Worm (Caenorhabditis elegans): ENCODE results near the gene Y44A6D.1.

The Y44A6D.1 gene

DNA sequence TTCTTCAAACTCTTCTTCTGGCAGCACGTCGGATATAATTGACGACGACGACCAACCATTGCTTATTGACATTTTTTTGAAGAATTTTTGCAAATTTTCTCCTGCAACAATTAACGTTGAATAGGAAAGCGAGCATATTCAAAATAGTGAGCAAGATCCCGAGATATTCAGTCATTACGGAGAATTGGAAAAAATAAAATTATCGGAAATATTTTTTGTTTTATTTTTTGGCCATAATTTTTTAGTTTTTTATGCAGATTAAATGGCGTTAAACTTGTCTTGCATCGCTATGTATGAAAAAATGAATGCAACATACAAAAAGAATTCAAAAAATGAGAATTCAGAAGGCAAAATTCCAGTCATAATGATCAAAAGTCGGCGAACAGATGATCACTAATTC is 19.8 kb downstream of the Y44A6D.1 start, which contains the start of gene elp-1:
Gene elp-1 (minus strand): TSS at position 101 of the 400 bp plus-strand sequence.
- TF ChIP-seq M03D4.4 (tag; optimal IDR thresholded peaks at IDR 0.05), result no peak
- TF ChIP-seq ceh-83 (GFP tag; optimal IDR thresholded peaks at IDR 0.05), result no peak
- TF ChIP-seq bed-3 (GFP tag; optimal IDR thresholded peaks at IDR 0.05), result no peak
- no peak for TF ChIP-seq hlh-1 (tag; optimal IDR thresholded peaks at IDR 0.05)
- no peak for TF ChIP-seq nhr-237 (tag; optimal IDR thresholded peaks at IDR 0.05)
- no peak for TF ChIP-seq tbx-8 (GFP tag; optimal IDR thresholded peaks at IDR 0.05)
- TF ChIP-seq lsy-2 (tag; optimal IDR thresholded peaks at IDR 0.05), result no peak
- TF ChIP-seq ceh-39 (tag; optimal IDR thresholded peaks at IDR 0.05), result no peak
- no peak for TF ChIP-seq mep-1 (tag; optimal IDR thresholded peaks at IDR 0.05)
- no peak for TF ChIP-seq nhr-12 (tag; optimal IDR thresholded peaks at IDR 0.05)
- TF ChIP-seq nhr-76 (tag; optimal IDR thresholded peaks at IDR 0.05), result no peak
- TF ChIP-seq snpc-4 (tag; optimal IDR thresholded peaks at IDR 0.05), result no peak
- TF ChIP-seq elt-3 (tag; optimal IDR thresholded peaks at IDR 0.05), result no peak

- TF ChIP-seq nhr-2 (tag; optimal IDR thresholded peaks at IDR 0.05) (no peak), lin-32 (GFP tag; optimal IDR thresholded peaks at IDR 0.05) (no peak), drap-1 (GFP tag; optimal IDR thresholded peaks at IDR 0.05) (no peak), ces-1 (GFP tag; optimal IDR thresholded peaks at IDR 0.05) (no peak), nhr-237 (tag; optimal IDR thresholded peaks at IDR 0.05) (no peak), flh-1 (GFP tag; optimal IDR thresholded peaks at IDR 0.05) (no peak), nhr-28 (tag; optimal IDR thresholded peaks at IDR 0.05) (no peak), mls-2 (tag; optimal IDR thresholded peaks at IDR 0.05) (no peak), ceh-83 (GFP tag; optimal IDR thresholded peaks at IDR 0.05) (no peak), mep-1 (tag; optimal IDR thresholded peaks at IDR 0.05) (no peak), unc-120 (tag; optimal IDR thresholded peaks at IDR 0.05; ENCODE audit: poor library complexity, severe bottlenecking) (no peak), pha-4 (tag; optimal IDR thresholded peaks at IDR 0.05) (no peak), hlh-1 (tag; optimal IDR thresholded peaks at IDR 0.05) (no peak), cnd-1 (tag; optimal IDR thresholded peaks at IDR 0.05) (no peak), elt-3 (tag; optimal IDR thresholded peaks at IDR 0.05) (no peak), mab-5 (tag; optimal IDR thresholded peaks at IDR 0.05) (no peak), lin-13 (tag; optimal IDR thresholded peaks at IDR 0.05) (no peak), snpc-4 (tag; optimal IDR thresholded peaks at IDR 0.05) (no peak), unc-62 (GFP tag; optimal IDR thresholded peaks at IDR 0.05) (no peak), ceh-43 (GFP tag; optimal IDR thresholded peaks at IDR 0.05) (no peak)
These were observed 26.6 kb downstream of the Y44A6D.1 start for ce11 chrV:20763192-20763591.

DNA sequence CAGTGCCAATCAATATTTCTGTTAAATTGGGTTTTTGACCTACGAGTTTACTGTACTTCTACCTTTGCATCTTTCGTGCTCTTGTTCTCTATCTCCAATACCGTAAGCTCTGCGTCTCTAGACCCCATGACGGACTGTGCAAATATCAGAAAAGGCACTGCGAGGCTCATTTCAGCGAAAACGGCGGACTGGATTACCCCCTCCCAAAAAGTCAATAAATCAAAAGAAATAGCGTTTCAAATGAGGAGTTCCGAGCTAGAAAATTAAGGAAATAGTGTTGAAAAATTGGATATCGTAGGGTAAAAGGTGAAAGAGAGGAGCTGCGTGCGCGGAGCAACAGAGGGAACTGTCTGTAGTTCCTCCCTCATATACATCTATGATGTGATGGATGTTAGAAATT is 28.1 kb downstream of the Y44A6D.1 start:
- TF ChIP-seq ham-2 (GFP tag; optimal IDR thresholded peaks at IDR 0.05) (no peak), unc-120 (tag; optimal IDR thresholded peaks at IDR 0.05; ENCODE audit: poor library complexity, severe bottlenecking) (peak; percentile 28), nhr-237 (tag; optimal IDR thresholded peaks at IDR 0.05) (peak; percentile 34)

DNA sequence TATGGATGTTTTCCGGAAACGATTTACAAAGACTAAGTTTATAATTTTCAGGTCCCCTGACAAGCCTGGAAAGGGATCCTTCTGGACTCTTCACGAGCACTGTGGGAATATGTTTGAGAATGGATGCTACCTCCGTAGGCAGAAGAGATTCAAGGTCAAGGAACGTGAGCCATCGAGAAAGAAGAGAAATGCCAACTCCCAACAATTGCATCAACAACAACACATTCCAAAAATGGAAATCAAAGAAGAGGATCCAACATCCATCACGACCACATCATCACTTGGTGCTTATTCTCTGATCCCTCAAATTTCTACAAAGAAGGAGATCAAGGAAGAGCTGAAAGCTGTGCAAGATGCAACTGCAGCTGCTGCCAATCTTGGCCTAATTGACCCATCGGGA is 31.7 kb downstream of the Y44A6D.1 start:
- TF ChIP-seq blmp-1 (tag; optimal IDR thresholded peaks at IDR 0.05) (no peak), ces-1 (GFP tag; optimal IDR thresholded peaks at IDR 0.05) (no peak), drap-1 (GFP tag; optimal IDR thresholded peaks at IDR 0.05) (no peak), flh-1 (GFP tag; optimal IDR thresholded peaks at IDR 0.05) (no peak), M03D4.4 (tag; optimal IDR thresholded peaks at IDR 0.05) (no peak)

DNA sequence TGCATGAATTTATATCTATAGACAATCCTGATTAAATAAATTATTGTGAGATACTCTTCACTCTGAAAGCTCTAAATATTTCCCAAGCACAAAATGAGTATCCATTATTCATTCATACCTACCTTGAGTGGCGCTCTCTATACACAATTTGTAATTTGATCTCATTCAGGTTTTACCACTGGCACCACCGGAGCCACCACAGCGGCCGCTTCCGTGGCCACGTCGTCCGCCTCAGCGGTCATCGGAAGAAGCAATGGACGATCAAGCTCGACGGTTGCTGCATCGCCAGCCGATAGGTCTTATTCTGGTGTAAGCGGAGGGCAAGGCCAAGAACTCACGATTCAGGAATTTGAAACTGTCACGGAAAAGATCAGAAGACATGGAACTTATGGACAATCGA is 32.6 kb downstream of the Y44A6D.1 start:
- TF ChIP-seq mep-1 (tag; optimal IDR thresholded peaks at IDR 0.05) (no peak), mab-5 (tag; optimal IDR thresholded peaks at IDR 0.05) (no peak), M03D4.4 (tag; optimal IDR thresholded peaks at IDR 0.05) (no peak), snpc-4 (tag; optimal IDR thresholded peaks at IDR 0.05) (no peak), pha-4 (tag; optimal IDR thresholded peaks at IDR 0.05) (no peak), nhr-76 (tag; optimal IDR thresholded peaks at IDR 0.05) (no peak), ces-1 (GFP tag; optimal IDR thresholded peaks at IDR 0.05) (no peak)

- no peak for TF ChIP-seq nhr-237 (tag; optimal IDR thresholded peaks at IDR 0.05)
- peak; percentile 22 for TF ChIP-seq lsy-2 (tag; optimal IDR thresholded peaks at IDR 0.05)
- TF ChIP-seq pha-4 (tag; optimal IDR thresholded peaks at IDR 0.05), result peak; percentile 99
- no peak for TF ChIP-seq hlh-1 (tag; optimal IDR thresholded peaks at IDR 0.05)
- no peak for TF ChIP-seq ces-1 (GFP tag; optimal IDR thresholded peaks at IDR 0.05)
- TF ChIP-seq sptf-1 (tag; optimal IDR thresholded peaks at IDR 0.05), result peak; percentile 62
- TF ChIP-seq mls-2 (tag; optimal IDR thresholded peaks at IDR 0.05), result no peak
- no peak for TF ChIP-seq nhr-76 (tag; optimal IDR thresholded peaks at IDR 0.05)
- TF ChIP-seq ceh-83 (GFP tag; optimal IDR thresholded peaks at IDR 0.05), result peak; percentile 45
- no peak for TF ChIP-seq unc-120 (tag; optimal IDR thresholded peaks at IDR 0.05; ENCODE audit: poor library complexity, severe bottlenecking)
- TF ChIP-seq elt-1 (tag; optimal IDR thresholded peaks at IDR 0.05; ENCODE audit: borderline replicate concordance, insufficient read depth), result no peak
These were observed 33.3 kb downstream of the Y44A6D.1 start for ce11 chrV:20756385-20756996.

Data from whole organism, mixed stage, embryonic.